Worm (Caenorhabditis elegans) whole organism, young adult: ENCODE data around the gene dnj-25.

Experiments used
- B0035.1 ChIP-seq: sonication (generic microtip); optimal IDR thresholded peaks from 2 replicates; lab custom pipeline; 2016; ENCODE audit warnings: missing genetic modification characterization, mild to moderate bottlenecking, missing compliant biosample characterization, missing genotype, missing genetic modification reagents
- D2030.7 ChIP-seq: fragments of 200-800 bp; sonication (Bioruptor generic); IDR thresholded peaks from 2 replicates; pipeline ENCODE4 v1.3.6; 2022; ENCODE audit warnings: missing genetic modification reagents, missing genetic modification characterization, missing compliant biosample characterization
- F49E8.2 ChIP-seq: sonication (generic microtip); optimal IDR thresholded peaks from 3 replicates; lab custom pipeline; 2017; ENCODE audit warnings: missing genetic modification characterization, mild to moderate bottlenecking, missing compliant biosample characterization, antibody characterized with exemption, moderate library complexity; ENCODE audit not compliant: insufficient read depth
- F52B5.7 ChIP-seq: sonication (generic microtip); optimal IDR thresholded peaks from 2 replicates; lab custom pipeline; 2016; ENCODE audit warnings: mild to moderate bottlenecking, missing genetic modification characterization, missing compliant biosample characterization
- K12H6.12 ChIP-seq: fragments of 200-800 bp; sonication (Bioruptor generic); optimal IDR thresholded peaks from 2 replicates; lab custom pipeline; 2018; ENCODE audit warnings: mild to moderate bottlenecking, missing genetic modification characterization, missing compliant biosample characterization
- T07F8.4 ChIP-seq: sonication (generic microtip); optimal IDR thresholded peaks from 2 replicates; lab custom pipeline; 2016; ENCODE audit warnings: mild to moderate bottlenecking, missing genetic modification characterization, moderate library complexity, missing compliant biosample characterization
- T26A5.8 ChIP-seq: sonication (generic microtip); optimal IDR thresholded peaks from 2 replicates; lab custom pipeline; 2016; ENCODE audit warnings: missing genetic modification characterization, missing compliant biosample characterization
- Y53F4B.3 ChIP-seq: fragments of 200-800 bp; sonication (Bioruptor generic); IDR thresholded peaks from 2 replicates; pipeline ENCODE4 v1.3.6; 2022; ENCODE audit warnings: missing genetic modification reagents, missing genetic modification characterization, missing compliant biosample characterization
- Y67H2A.10 ChIP-seq: fragments of 200-800 bp; sonication (Bioruptor generic); conservative IDR thresholded peaks from 2 replicates; pipeline ENCODE4 v1.3.6; 2022; ENCODE audit warnings: missing genetic modification reagents, missing genetic modification characterization, missing compliant biosample characterization
- aptf-2 ChIP-seq: fragments of 200-800 bp; sonication (Bioruptor generic); conservative IDR thresholded peaks from 2 replicates; pipeline ENCODE4 v1.3.6; 2022; ENCODE audit warnings: missing genetic modification reagents, missing genetic modification characterization, missing compliant biosample characterization
- bed-1 ChIP-seq: fragments of 200-800 bp; sonication (Bioruptor generic); IDR thresholded peaks from 2 replicates; pipeline ENCODE4 v1.3.6; 2022; ENCODE audit warnings: missing genetic modification reagents, missing genetic modification characterization, missing compliant biosample characterization
- cebp-1 ChIP-seq, 2 experiments: fragments of 200-800 bp in 1 of 2; sonication (Bioruptor generic) in 1 of 2; sonication (generic microtip) in 1 of 2; IDR thresholded peaks in 1 of 2; optimal IDR thresholded peaks in 1 of 2; 2 replicates each; pipeline versions ENCODE4 v1.3.6 to Lab custom; 2017 to 2022; ENCODE audit warnings: missing compliant biosample characterization in 2 of 2, missing genetic modification characterization in 2 of 2, mild to moderate bottlenecking in 1 of 2, missing genetic modification reagents in 1 of 2, moderate library complexity in 1 of 2
- ceh-100 ChIP-seq: fragments of 200-800 bp; sonication (Bioruptor generic); IDR thresholded peaks from 2 replicates; pipeline ENCODE4 v1.3.6; 2022; ENCODE audit warnings: missing genetic modification reagents, missing genetic modification characterization, missing compliant biosample characterization
- ceh-27 ChIP-seq: fragments of 200-800 bp; sonication (Bioruptor generic); optimal IDR thresholded peaks from 2 replicates; lab custom pipeline; 2018; ENCODE audit warnings: mild to moderate bottlenecking, missing genetic modification characterization, moderate library complexity, missing compliant biosample characterization
- chd-7 ChIP-seq: sonication (generic microtip); optimal IDR thresholded peaks from 2 replicates; lab custom pipeline; 2016; ENCODE audit warnings: mild to moderate bottlenecking, missing genetic modification characterization, moderate library complexity, missing compliant biosample characterization
- die-1 ChIP-seq: sonication (generic microtip); optimal IDR thresholded peaks from 2 replicates; lab custom pipeline; 2016; ENCODE audit warnings: missing genotype, mild to moderate bottlenecking, missing genetic modification characterization, missing compliant biosample characterization
- dox-1 ChIP-seq: fragments of 200-800 bp; sonication (Bioruptor generic); IDR thresholded peaks from 2 replicates; pipeline ENCODE4 v1.3.6; 2022; ENCODE audit warnings: missing genetic modification reagents, missing genetic modification characterization, missing compliant biosample characterization
- dpff-1 ChIP-seq: sonication (generic microtip); optimal IDR thresholded peaks from 2 replicates; lab custom pipeline; 2017; ENCODE audit warnings: mild to moderate bottlenecking, missing genetic modification characterization, missing compliant biosample characterization
- egl-18 ChIP-seq: fragments of 200-800 bp; sonication (Bioruptor generic); IDR thresholded peaks from 2 replicates; pipeline ENCODE4 v1.3.6; 2022; ENCODE audit warnings: missing genetic modification reagents, missing genetic modification characterization, missing compliant biosample characterization
- egrh-3 ChIP-seq: fragments of 200-800 bp; sonication (Bioruptor generic); IDR thresholded peaks from 2 replicates; pipeline ENCODE4 v1.3.6; 2022; ENCODE audit warnings: missing genetic modification reagents, missing genetic modification characterization, missing compliant biosample characterization
- ekl-4 ChIP-seq: fragments of 200-800 bp; sonication (Bioruptor generic); IDR thresholded peaks from 2 replicates; pipeline ENCODE4 v1.3.6; 2022; ENCODE audit warnings: missing genetic modification reagents, missing genetic modification characterization, missing compliant biosample characterization
- fkh-3 ChIP-seq: sonication (generic microtip); optimal IDR thresholded peaks from 2 replicates; lab custom pipeline; 2016; ENCODE audit warnings: mild to moderate bottlenecking, missing genetic modification characterization, missing compliant biosample characterization
- him-1 ChIP-seq: sonication (generic microtip); optimal IDR thresholded peaks from 2 replicates; lab custom pipeline; 2016; ENCODE audit warnings: missing genotype, missing genetic modification reagents, missing genetic modification characterization, missing compliant biosample characterization
- hlh-26 ChIP-seq: fragments of 200-800 bp; sonication (Bioruptor generic); conservative IDR thresholded peaks from 2 replicates; pipeline ENCODE4 v1.3.6; 2022; ENCODE audit warnings: missing genetic modification reagents, missing genetic modification characterization, missing compliant biosample characterization
- hmg-20 ChIP-seq: fragments of 200-800 bp; sonication (Bioruptor generic); IDR thresholded peaks from 2 replicates; pipeline ENCODE4 v1.3.6; 2022; ENCODE audit warnings: missing genetic modification reagents, missing genetic modification characterization, missing compliant biosample characterization
- lin-26 ChIP-seq: fragments of 200-800 bp; sonication (Bioruptor generic); IDR thresholded peaks from 2 replicates; pipeline ENCODE4 v1.3.6; 2022; ENCODE audit warnings: missing genetic modification reagents, missing genetic modification characterization, missing compliant biosample characterization
- lin-40 ChIP-seq: sonication (generic microtip); optimal IDR thresholded peaks from 2 replicates; lab custom pipeline; 2016; ENCODE audit warnings: missing genetic modification characterization, mild to moderate bottlenecking, missing compliant biosample characterization, missing genotype, missing genetic modification reagents
- lin-54 ChIP-seq: fragments of 200-800 bp; sonication (Bioruptor generic); optimal IDR thresholded peaks from 2 replicates; lab custom pipeline; 2018; ENCODE audit warnings: mild to moderate bottlenecking, missing genetic modification characterization, missing compliant biosample characterization
- lir-1 ChIP-seq: fragments of 200-800 bp; sonication (Bioruptor generic); conservative IDR thresholded peaks from 2 replicates; pipeline ENCODE4 v1.3.6; 2022; ENCODE audit warnings: missing genetic modification reagents, missing genetic modification characterization, missing compliant biosample characterization
- lsl-1 ChIP-seq: fragments of 200-800 bp; sonication (Bioruptor generic); optimal IDR thresholded peaks from 2 replicates; lab custom pipeline; 2018; ENCODE audit warnings: mild to moderate bottlenecking, missing genetic modification characterization, moderate library complexity, missing compliant biosample characterization
- madf-6 ChIP-seq: fragments of 200-800 bp; sonication (Bioruptor generic); IDR thresholded peaks from 2 replicates; pipeline ENCODE4 v1.3.6; 2022; ENCODE audit warnings: missing genetic modification reagents, missing genetic modification characterization, missing compliant biosample characterization
- madf-8 ChIP-seq: fragments of 200-800 bp; sonication (Bioruptor generic); conservative IDR thresholded peaks from 2 replicates; pipeline ENCODE4 v1.3.6; 2022; ENCODE audit warnings: missing genetic modification reagents, missing genetic modification characterization, missing compliant biosample characterization
- mcd-1 ChIP-seq: fragments of 200-800 bp; sonication (Bioruptor generic); IDR thresholded peaks from 2 replicates; pipeline ENCODE4 v1.3.6; 2022; ENCODE audit warnings: missing genetic modification reagents, missing genetic modification characterization, missing compliant biosample characterization
- nhr-179 ChIP-seq: sonication (generic microtip); optimal IDR thresholded peaks from 2 replicates; lab custom pipeline; 2016; ENCODE audit warnings: mild to moderate bottlenecking, missing genetic modification characterization, missing compliant biosample characterization
- rec-8 ChIP-seq, 2 experiments: sonication (generic microtip); optimal IDR thresholded peaks; 2 replicates each; lab custom pipeline; 2016; ENCODE audit warnings: mild to moderate bottlenecking in 2 of 2, missing genetic modification characterization in 2 of 2, missing genetic modification reagents in 2 of 2, missing genotype in 2 of 2, missing biosample characterization in 1 of 2, missing compliant biosample characterization in 1 of 2, moderate library complexity in 1 of 2
- sea-2 ChIP-seq: fragments of 200-800 bp; sonication (Bioruptor generic); IDR thresholded peaks from 2 replicates; pipeline ENCODE4 v1.3.6; 2022; ENCODE audit warnings: missing genetic modification characterization, missing compliant biosample characterization
- snpc-1.1 ChIP-seq: sonication (generic microtip); optimal IDR thresholded peaks from 2 replicates; lab custom pipeline; 2017; ENCODE audit warnings: missing genetic modification characterization, mild to moderate bottlenecking, missing compliant biosample characterization, antibody characterized with exemption, moderate library complexity, missing genotype, missing genetic modification reagents; ENCODE audit not compliant: insufficient read depth
- snpc-1.3 ChIP-seq: sonication (generic microtip); optimal IDR thresholded peaks from 2 replicates; lab custom pipeline; 2017; ENCODE audit warnings: missing genetic modification characterization, mild to moderate bottlenecking, missing compliant biosample characterization, antibody characterized with exemption, moderate library complexity, missing genotype, missing genetic modification reagents; ENCODE audit not compliant: insufficient read depth
- snpc-4 ChIP-seq, 5 experiments: fragments of 150-350 bp in 1 of 5; sonication (generic microtip) in 4 of 5; optimal IDR thresholded peaks; 2 replicates each; lab custom pipeline; 2014 to 2018; ENCODE audit warnings: missing genetic modification characterization in 5 of 5, missing biosample characterization in 3 of 5, antibody characterized with exemption in 2 of 5, mild to moderate bottlenecking in 2 of 5, missing compliant biosample characterization in 2 of 5, missing genotype in 2 of 5, moderate library complexity in 2 of 5, missing genetic modification reagents in 1 of 5
- tbx-9 ChIP-seq: sonication (generic microtip); optimal IDR thresholded peaks from 2 replicates; lab custom pipeline; 2016; ENCODE audit warnings: borderline replicate concordance, missing genetic modification characterization, inconsistent platforms, missing compliant biosample characterization
- unc-130 ChIP-seq: sonication (generic microtip); optimal IDR thresholded peaks from 2 replicates; lab custom pipeline; 2016; ENCODE audit warnings: missing genetic modification reagents, missing genetic modification characterization, missing compliant biosample characterization
- unc-62 ChIP-seq: fragments of 150-350 bp; optimal IDR thresholded peaks from 2 replicates; lab custom pipeline; 2014; ENCODE audit warnings: missing biosample characterization, missing genetic modification reagents, missing genetic modification characterization
- xnd-1 ChIP-seq: sonication (generic microtip); optimal IDR thresholded peaks from 2 replicates; lab custom pipeline; 2016; ENCODE audit warnings: missing genotype, missing genetic modification reagents, missing genetic modification characterization, missing compliant biosample characterization
- ztf-22 ChIP-seq: fragments of 200-800 bp; sonication (Bioruptor generic); optimal IDR thresholded peaks from 2 replicates; lab custom pipeline; 2018; ENCODE audit warnings: mild to moderate bottlenecking, missing genetic modification characterization, moderate library complexity, missing compliant biosample characterization
- ztf-28 ChIP-seq: fragments of 200-800 bp; sonication (Bioruptor generic); IDR thresholded peaks from 2 replicates; pipeline ENCODE4 v1.3.6; 2022; ENCODE audit warnings: missing genetic modification reagents, missing genetic modification characterization, missing compliant biosample characterization
- ztf-3 ChIP-seq: fragments of 200-800 bp; sonication (Bioruptor generic); optimal IDR thresholded peaks from 2 replicates; lab custom pipeline; 2018; ENCODE audit warnings: mild to moderate bottlenecking, missing genetic modification characterization, missing compliant biosample characterization

Gene dnj-25

ce11 chrV:20778257-20778697 is 34.1 kb upstream of the dnj-25 start (continued):
- TF ChIP-seq bed-1 (no peak), ceh-27 (peak; percentile 98), lin-54 (GFP tag; lab: Kevin White, UChicago) (peak; percentile 71), madf-8 (GFP tag; lab: Robert Waterston, UW) (no peak), T07F8.4 (no peak), ceh-100 (peak; percentile 42; the same call in 1 of the 2 replicates), xnd-1 (tag; lab: Kevin White, UChicago) (no peak), B0035.1 (peak; percentile 70), tbx-9 (tag; lab: Kevin White, UChicago) (no peak), ztf-3 (GFP tag; lab: Kevin White, UChicago) (peak; percentile 11), ztf-28 (no peak), hlh-26 (GFP tag; lab: Robert Waterston, UW) (no peak), ztf-22 (GFP tag; lab: Kevin White, UChicago) (peak; percentile 51), unc-62 (GFP tag; lab: Kevin White, UChicago) (no peak), egrh-3 (GFP tag; lab: Robert Waterston, UW) (peak; percentile 50; the same call in 1 of the 2 replicates), snpc-4 (GFP tag; optimal IDR thresholded peaks at IDR 0.05; lab: Kevin White, UChicago) (no peak), snpc-4 (tag; optimal IDR thresholded peaks at IDR 0.05; lab: Kevin White, UChicago) (peak in 3 of 4 experiments; percentile 14 to 80 (median 79)), him-1 (tag; lab: Kevin White, UChicago) (no peak), dpff-1 (tag; lab: Kevin White, UChicago) (no peak), lsl-1 (GFP tag; lab: Kevin White, UChicago) (no peak), Y67H2A.10 (GFP tag; lab: Robert Waterston, UW) (peak; percentile 37; the same call in 1 of the 2 replicates), die-1 (tag; lab: Kevin White, UChicago) (peak; percentile 37), hmg-20 (GFP tag; lab: Robert Waterston, UW) (peak; percentile 76), dox-1 (peak; percentile 82), chd-7 (tag; lab: Kevin White, UChicago) (peak; percentile 94), lin-40 (tag; lab: Kevin White, UChicago) (peak; percentile 96), lin-26 (peak; percentile 75; the same call in 1 of the 2 replicates), madf-6 (GFP tag; lab: Robert Waterston, UW) (0 out of 2 replicates have a peak, but pooled peaks have one; percentile 16), K12H6.12 (tag; lab: Kevin White, UChicago) (peak; percentile 96), lir-1 (GFP tag; lab: Robert Waterston, UW) (peak; percentile 85), snpc-1.1 (tag; lab: Kevin White, UChicago) (no peak), Y53F4B.3 (GFP tag; lab: Robert Waterston, UW) (no peak), snpc-1.3 (tag; lab: Kevin White, UChicago) (peak; percentile 48), nhr-179 (no peak), F49E8.2 (tag; lab: Kevin White, UChicago) (no peak), mcd-1 (GFP tag; lab: Robert Waterston, UW) (peak; percentile 78), T26A5.8 (tag; lab: Kevin White, UChicago) (no peak), ekl-4 (peak; percentile 82), F52B5.7 (tag; lab: Kevin White, UChicago) (peak; percentile 77), unc-130 (GFP tag; lab: Kevin White, UChicago) (no peak), egl-18 (GFP tag; lab: Robert Waterston, UW) (no peak), aptf-2 (GFP tag; lab: Robert Waterston, UW) (0 out of 2 replicates have a peak, but pooled peaks have one; percentile 40), cebp-1 (GFP tag; IDR thresholded peaks at IDR 0.05; lab: Robert Waterston, UW) (0 out of 2 replicates have a peak, but pooled peaks have one; percentile 26), cebp-1 (tag; optimal IDR thresholded peaks at IDR 0.05; lab: Kevin White, UChicago) (peak; percentile 92), fkh-3 (tag; lab: Kevin White, UChicago) (peak; percentile 19), D2030.7 (no peak), rec-8 (tag; optimal IDR thresholded peaks at IDR 0.05; lab: Kevin White, UChicago) (no peak), sea-2 (GFP tag; lab: Robert Waterston, UW) (no peak)
